Fruit fly (Drosophila melanogaster): Measurements from ENCODE around the gene sas.

Gene sas

dm6 chr3R:7124109-7124639, 38.4 kb upstream of the sas start, which contains the start of the genes Alh and CG10098 (continued):
- TF ChIP-seq Awh (GFP tag; IDR thresholded peaks at IDR 0.05) (peak; percentile 59), br (optimal IDR thresholded peaks at IDR 0.05) (no peak), vvl (GFP tag; IDR thresholded peaks at IDR 0.05) (peak; percentile 73; the same call in 1 of the 2 replicates), B-H1 (GFP tag; IDR thresholded peaks at IDR 0.05) (peak; percentile 54), CG11696 (GFP tag; IDR thresholded peaks at IDR 0.05) (peak; percentile 49; the same call in 1 of the 2 replicates), Opbp (GFP tag; IDR thresholded peaks at IDR 0.05; ENCODE audit: partially characterized antibody) (peak; percentile 79), CG12155 (GFP tag; optimal IDR thresholded peaks at IDR 0.05) (peak; percentile 87), ERR (GFP tag; optimal IDR thresholded peaks at IDR 0.05) (peak; percentile 69), CG4328 (GFP tag; optimal IDR thresholded peaks at IDR 0.05) (peak; percentile 78), CG8765 (GFP tag; IDR thresholded peaks at IDR 0.05) (peak; percentile 68; the same call in 1 of the 2 replicates), ken (GFP tag; IDR thresholded peaks at IDR 0.05) (peak; percentile 87), Six4 (GFP tag; optimal IDR thresholded peaks at IDR 0.05) (peak; percentile 70), CG14441 (GFP tag; IDR thresholded peaks at IDR 0.05) (peak; percentile 72), CG2712 (tag; optimal IDR thresholded peaks at IDR 0.05) (peak; percentile 85), zfh2 (GFP tag; optimal IDR thresholded peaks at IDR 0.05) (peak; percentile 95), HmgD (GFP tag; optimal IDR thresholded peaks at IDR 0.05) (peak; percentile 58), sc (optimal IDR thresholded peaks at IDR 0.05) (no peak), sc (GFP tag; optimal IDR thresholded peaks at IDR 0.05) (peak; percentile 49), Camta (GFP tag; optimal IDR thresholded peaks at IDR 0.05) (peak; percentile 86), Elba2 (GFP tag; optimal IDR thresholded peaks at IDR 0.05) (peak; percentile 78), CG13894 (tag; optimal IDR thresholded peaks at IDR 0.05) (peak; percentile 77), nmo (GFP tag; optimal IDR thresholded peaks at IDR 0.05) (peak; percentile 89), CrebB (tag; optimal IDR thresholded peaks at IDR 0.05) (no peak), dati (GFP tag; IDR thresholded peaks at IDR 0.05) (0 out of 2 replicates have a peak, but pooled peaks have one; percentile 18), lov (optimal IDR thresholded peaks at IDR 0.05) (no peak), lov (GFP tag; IDR thresholded peaks at IDR 0.05) (peak; percentile 63; the same call in 1 of the 3 replicates), CG30403 (GFP tag; optimal IDR thresholded peaks at IDR 0.05) (peak; percentile 96), hkb (optimal IDR thresholded peaks at IDR 0.05) (peak; percentile 4), hkb (GFP tag; IDR thresholded peaks at IDR 0.05) (no peak; the same call in 1 of the 2 replicates), CG6654 (GFP tag; optimal IDR thresholded peaks at IDR 0.05) (peak; percentile 49), gcm (GFP tag; optimal IDR thresholded peaks at IDR 0.05) (peak; percentile 22), rib (GFP tag; IDR thresholded peaks at IDR 0.05) (peak; percentile 50; the same call in 1 of the 2 replicates), grau (tag; optimal IDR thresholded peaks at IDR 0.05) (peak; percentile 83), CG10462 (GFP tag; optimal IDR thresholded peaks at IDR 0.05) (peak; percentile 71), Bdp1 (GFP tag; optimal IDR thresholded peaks at IDR 0.05) (peak; percentile 64), hbn (GFP tag; IDR thresholded peaks at IDR 0.05; ENCODE audit: partially characterized antibody) (peak; percentile 50; the same call in 1 of the 2 replicates), repo (GFP tag; optimal IDR thresholded peaks at IDR 0.05) (peak; percentile 68), chm (GFP tag; IDR thresholded peaks at IDR 0.05) (no peak; the same call in 1 of the 2 replicates), maf-S (GFP tag; optimal IDR thresholded peaks at IDR 0.05) (peak; percentile 74), CG4617 (GFP tag; optimal IDR thresholded peaks at IDR 0.05; ENCODE audit: borderline replicate concordance) (peak; percentile 94), Scr (GFP tag; IDR thresholded peaks at IDR 0.05; ENCODE audit: partially characterized antibody) (peak; percentile 85), CG9817 (tag; optimal IDR thresholded peaks at IDR 0.05) (peak; percentile 91), Aef1 (GFP tag; IDR thresholded peaks at IDR 0.05) (peak; percentile 50), CG31441 (GFP tag; IDR thresholded peaks at IDR 0.05) (peak; percentile 78), CG7987 (GFP tag; optimal IDR thresholded peaks at IDR 0.05) (no peak), org-1 (GFP tag; optimal IDR thresholded peaks at IDR 0.05) (no peak), Optix (GFP tag; IDR thresholded peaks at IDR 0.05) (peak; percentile 23; the same call in 1 of the 3 replicates), CG8359 (GFP tag; optimal IDR thresholded peaks at IDR 0.05; ENCODE audit: borderline replicate concordance) (no peak), pros (GFP tag; optimal IDR thresholded peaks at IDR 0.05) (no peak), mld (GFP tag; IDR thresholded peaks at IDR 0.05; ENCODE audit: partially characterized antibody) (no peak; the same call in 2 of the 3 replicates), Sry-δ (GFP tag; optimal IDR thresholded peaks at IDR 0.05) (peak; percentile 99)

All from whole organism, embryonic.